Worm (Caenorhabditis elegans) whole organism, late embryonic: ENCODE results near the gene F54F2.6.
A peak's percentile ranks its signal among the peaks of the same experiment; 100 is the strongest.

Source experiments
- C38D4.7 ChIP-seq: fragments of 200-800 bp; sonication (Bioruptor generic); optimal IDR thresholded peaks from 2 replicates; lab custom pipeline; 2018; ENCODE audit warnings: mild to moderate bottlenecking, missing genetic modification characterization, moderate library complexity, missing compliant biosample characterization
- F13H6.1 ChIP-seq: sonication (generic microtip); optimal IDR thresholded peaks from 2 replicates; lab custom pipeline; 2016; ENCODE audit warnings: missing genetic modification characterization, missing compliant biosample characterization
- K02D7.2 ChIP-seq: sonication (generic microtip); optimal IDR thresholded peaks from 2 replicates; lab custom pipeline; 2017; ENCODE audit warnings: mild to moderate bottlenecking, missing genetic modification characterization, missing compliant biosample characterization
- ahr-1 ChIP-seq: sonication (generic microtip); optimal IDR thresholded peaks from 2 replicates; lab custom pipeline; 2016; ENCODE audit warnings: missing genetic modification characterization, missing compliant biosample characterization
- ama-1 ChIP-seq: fragments of 150-350 bp; optimal IDR thresholded peaks from 2 replicates; lab custom pipeline; 2014
- ceh-14 ChIP-seq: sonication (generic microtip); optimal IDR thresholded peaks from 2 replicates; lab custom pipeline; 2016; ENCODE audit warnings: missing genotype, missing genetic modification characterization, missing compliant biosample characterization
- ceh-18 ChIP-seq: sonication (generic microtip); optimal IDR thresholded peaks from 2 replicates; lab custom pipeline; 2016; ENCODE audit warnings: missing genetic modification characterization, missing compliant biosample characterization
- ceh-19 ChIP-seq: fragments of 200-800 bp; sonication (Bioruptor generic); optimal IDR thresholded peaks from 2 replicates; lab custom pipeline; 2018; ENCODE audit warnings: mild to moderate bottlenecking, missing genetic modification characterization, missing compliant biosample characterization
- ceh-2 ChIP-seq: sonication (generic microtip); optimal IDR thresholded peaks from 2 replicates; lab custom pipeline; 2016; ENCODE audit warnings: missing genotype, missing genetic modification characterization, missing compliant biosample characterization
- ceh-22 ChIP-seq: sonication (generic microtip); optimal IDR thresholded peaks from 2 replicates; lab custom pipeline; 2017; ENCODE audit warnings: missing biosample characterization, missing genetic modification characterization
- ceh-24 ChIP-seq: sonication (generic microtip); optimal IDR thresholded peaks from 2 replicates; lab custom pipeline; 2016; ENCODE audit warnings: mild to moderate bottlenecking, missing genetic modification characterization, missing compliant biosample characterization
- ceh-30 ChIP-seq: fragments of 150-350 bp; optimal IDR thresholded peaks from 2 replicates; lab custom pipeline; 2014; ENCODE audit warnings: missing biosample characterization, missing genetic modification characterization
- ceh-31 ChIP-seq: sonication (generic microtip); optimal IDR thresholded peaks from 2 replicates; lab custom pipeline; 2016; ENCODE audit warnings: missing genetic modification characterization, missing compliant biosample characterization
- ceh-34 ChIP-seq: sonication (generic microtip); optimal IDR thresholded peaks from 2 replicates; lab custom pipeline; 2016; ENCODE audit warnings: mild to moderate bottlenecking, missing genetic modification characterization, missing compliant biosample characterization
- ceh-45 ChIP-seq: fragments of 200-800 bp; sonication (Bioruptor generic); IDR thresholded peaks from 2 replicates; pipeline ENCODE4 v1.3.6; 2022; ENCODE audit warnings: missing genetic modification reagents, missing genetic modification characterization, missing compliant biosample characterization
- ceh-48 ChIP-seq: sonication (generic microtip); optimal IDR thresholded peaks from 2 replicates; lab custom pipeline; 2016; ENCODE audit warnings: missing genetic modification characterization, inconsistent platforms, missing compliant biosample characterization
- dmd-4 ChIP-seq: sonication (generic microtip); optimal IDR thresholded peaks from 2 replicates; lab custom pipeline; 2016; ENCODE audit warnings: borderline replicate concordance, missing genetic modification characterization, missing compliant biosample characterization
- elt-4 ChIP-seq: sonication (generic microtip); optimal IDR thresholded peaks from 2 replicates; lab custom pipeline; 2016; ENCODE audit warnings: missing genetic modification characterization, missing compliant biosample characterization
- ets-4 ChIP-seq: sonication (generic microtip); optimal IDR thresholded peaks from 2 replicates; lab custom pipeline; 2016; ENCODE audit warnings: missing genetic modification characterization, missing compliant biosample characterization
- eyg-1 ChIP-seq: sonication (generic microtip); optimal IDR thresholded peaks from 2 replicates; lab custom pipeline; 2016; ENCODE audit warnings: missing genotype, missing genetic modification characterization, missing compliant biosample characterization
- hlh-13 ChIP-seq: fragments of 200-800 bp; sonication (Bioruptor generic); optimal IDR thresholded peaks from 2 replicates; lab custom pipeline; 2018; ENCODE audit warnings: mild to moderate bottlenecking, missing genetic modification characterization, missing compliant biosample characterization
- hlh-15 ChIP-seq: sonication (generic microtip); optimal IDR thresholded peaks from 2 replicates; lab custom pipeline; 2016; ENCODE audit warnings: missing genetic modification characterization, missing compliant biosample characterization
- hlh-30 ChIP-seq: sonication (generic microtip); optimal IDR thresholded peaks from 2 replicates; lab custom pipeline; 2017; ENCODE audit warnings: antibody characterized with exemption, missing genetic modification characterization, missing compliant biosample characterization; ENCODE audit not compliant: insufficient read depth
- hlh-6 ChIP-seq: sonication (generic microtip); optimal IDR thresholded peaks from 2 replicates; lab custom pipeline; 2016; ENCODE audit warnings: missing genotype, missing genetic modification characterization, missing compliant biosample characterization
- hlh-8 ChIP-seq: sonication (generic microtip); optimal IDR thresholded peaks from 2 replicates; lab custom pipeline; 2016; ENCODE audit warnings: missing genotype, missing genetic modification characterization, missing compliant biosample characterization
- lim-6 ChIP-seq: sonication (generic microtip); optimal IDR thresholded peaks from 2 replicates; lab custom pipeline; 2016; ENCODE audit warnings: missing genetic modification characterization, missing compliant biosample characterization
- lin-11 ChIP-seq: fragments of 200-800 bp; sonication (Bioruptor generic); optimal IDR thresholded peaks from 2 replicates; lab custom pipeline; 2018; ENCODE audit warnings: mild to moderate bottlenecking, missing genetic modification characterization, missing compliant biosample characterization
- madf-2 ChIP-seq: sonication (generic microtip); optimal IDR thresholded peaks from 2 replicates; lab custom pipeline; 2017; ENCODE audit warnings: missing genetic modification characterization, missing compliant biosample characterization
- mec-3 ChIP-seq: sonication (generic microtip); optimal IDR thresholded peaks from 2 replicates; lab custom pipeline; 2016; ENCODE audit warnings: borderline replicate concordance, missing genetic modification characterization, missing compliant biosample characterization
- nfya-1 ChIP-seq: sonication (generic microtip); optimal IDR thresholded peaks from 2 replicates; lab custom pipeline; 2017; ENCODE audit warnings: missing genetic modification characterization, mild to moderate bottlenecking, missing compliant biosample characterization, antibody characterized with exemption, moderate library complexity
- nhr-11 ChIP-seq: fragments of 150-350 bp; optimal IDR thresholded peaks from 2 replicates; lab custom pipeline; 2014; ENCODE audit warnings: missing biosample characterization, missing genetic modification characterization
- npax-4 ChIP-seq: sonication (generic microtip); optimal IDR thresholded peaks from 2 replicates; lab custom pipeline; 2016; ENCODE audit warnings: missing genetic modification characterization, missing compliant biosample characterization
- odd-2 ChIP-seq: sonication (generic microtip); optimal IDR thresholded peaks from 2 replicates; lab custom pipeline; 2017; ENCODE audit warnings: antibody characterized with exemption, mild to moderate bottlenecking, missing genetic modification characterization, missing compliant biosample characterization
- pat-9 ChIP-seq: fragments of 200-800 bp; sonication (Bioruptor generic); optimal IDR thresholded peaks from 2 replicates; lab custom pipeline; 2018; ENCODE audit warnings: mild to moderate bottlenecking, missing genetic modification characterization, moderate library complexity, missing compliant biosample characterization
- pha-2 ChIP-seq: sonication (generic microtip); optimal IDR thresholded peaks from 2 replicates; lab custom pipeline; 2017; ENCODE audit warnings: mild to moderate bottlenecking, missing genetic modification characterization, missing compliant biosample characterization
- pqm-1 ChIP-seq: sonication (generic microtip); optimal IDR thresholded peaks from 2 replicates; lab custom pipeline; 2016; ENCODE audit warnings: missing genetic modification characterization, missing compliant biosample characterization
- pros-1 ChIP-seq: fragments of 150-350 bp; optimal IDR thresholded peaks from 2 replicates; lab custom pipeline; 2014; ENCODE audit warnings: missing biosample characterization, missing genetic modification reagents, missing genetic modification characterization
- ref-2 ChIP-seq: sonication (generic microtip); optimal IDR thresholded peaks from 2 replicates; lab custom pipeline; 2016; ENCODE audit warnings: missing genetic modification characterization, missing compliant biosample characterization
- rnt-1 ChIP-seq: sonication (generic microtip); optimal IDR thresholded peaks from 2 replicates; lab custom pipeline; 2016; ENCODE audit warnings: missing genetic modification characterization, missing compliant biosample characterization
- sdc-2 ChIP-seq: sonication (generic microtip); optimal IDR thresholded peaks from 2 replicates; lab custom pipeline; 2016; ENCODE audit warnings: missing genotype, missing genetic modification characterization, missing compliant biosample characterization
- sox-2 ChIP-seq: fragments of 200-800 bp; sonication (Bioruptor generic); IDR thresholded peaks from 2 replicates; pipeline ENCODE4 v1.3.6; 2022; ENCODE audit warnings: missing genetic modification reagents, missing genetic modification characterization, missing compliant biosample characterization
- sox-4 ChIP-seq: sonication (generic microtip); optimal IDR thresholded peaks from 2 replicates; lab custom pipeline; 2017; ENCODE audit warnings: mild to moderate bottlenecking, missing genetic modification characterization, inconsistent platforms, missing compliant biosample characterization
- unc-3 ChIP-seq, 2 experiments: fragments of 200-800 bp in 1 of 2; sonication (Bioruptor generic) in 1 of 2; sonication (generic microtip) in 1 of 2; conservative IDR thresholded peaks in 1 of 2; optimal IDR thresholded peaks in 1 of 2; 2 replicates each; pipeline versions ENCODE4 v1.3.6 to Lab custom; 2016 to 2022; ENCODE audit warnings: missing compliant biosample characterization in 2 of 2, missing genetic modification characterization in 2 of 2, missing genetic modification reagents in 1 of 2
- unc-86 ChIP-seq: sonication (generic microtip); optimal IDR thresholded peaks from 2 replicates; lab custom pipeline; 2016; ENCODE audit warnings: missing genetic modification characterization, missing compliant biosample characterization
- zip-5 ChIP-seq: sonication (generic microtip); optimal IDR thresholded peaks from 2 replicates; lab custom pipeline; 2016; ENCODE audit warnings: missing genetic modification characterization, missing compliant biosample characterization
- ztf-16 ChIP-seq: sonication (generic microtip); optimal IDR thresholded peaks from 2 replicates; lab custom pipeline; 2017; ENCODE audit warnings: missing genetic modification characterization, missing compliant biosample characterization

The F54F2.6 gene

DNA sequence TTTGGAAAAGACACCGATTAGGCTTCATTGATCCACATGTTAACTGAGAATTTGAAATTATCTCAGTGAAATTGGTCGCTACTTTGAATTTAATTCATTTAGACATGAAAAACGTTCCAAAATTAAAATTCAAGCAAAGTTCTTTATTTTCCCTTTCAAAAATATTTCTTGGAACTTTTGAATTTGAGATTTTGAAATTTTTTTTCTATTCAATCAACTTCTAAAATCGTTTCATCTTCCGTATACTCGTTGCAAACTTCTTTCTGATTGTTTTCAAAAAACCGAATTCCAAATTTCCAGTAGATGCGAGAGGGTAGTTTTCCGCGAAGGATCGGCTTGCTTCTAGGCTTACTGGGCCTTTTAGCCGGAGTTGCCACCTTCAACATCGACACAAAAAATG is 18.1 kb upstream of the F54F2.6 start, which contains the start of gene pat-2:
TSS of gene pat-2 (plus strand) at position 301 of the 400 bp plus-strand sequence.
- no peak for TF ChIP-seq zip-5 (tag; lab: Kevin White, UChicago)
- TF ChIP-seq ceh-48, result no peak
- TF ChIP-seq hlh-8 (tag; lab: Kevin White, UChicago), result no peak
- no peak for TF ChIP-seq pat-9 (tag; lab: Kevin White, UChicago)
- no peak for TF ChIP-seq sdc-2 (tag; lab: Kevin White, UChicago)
- no peak for TF ChIP-seq hlh-30 (tag; lab: Kevin White, UChicago)
- TF ChIP-seq odd-2 (tag; lab: Kevin White, UChicago), result no peak
- no peak for TF ChIP-seq pros-1 (tag; lab: Kevin White, UChicago)

ce11 chrIII:8815699-8816098 is 15.2 kb upstream of the F54F2.6 start:
- TF ChIP-seq ceh-18 (peak; percentile 70), nhr-11 (tag; lab: Kevin White, UChicago) (no peak), eyg-1 (tag; lab: Kevin White, UChicago) (no peak), npax-4 (no peak), ztf-16 (tag; lab: Kevin White, UChicago) (no peak), F13H6.1 (tag; lab: Kevin White, UChicago) (peak; percentile 5), zip-5 (tag; lab: Kevin White, UChicago) (no peak), ceh-19 (GFP tag; lab: Kevin White, UChicago) (no peak), ceh-31 (tag; lab: Kevin White, UChicago) (no peak), odd-2 (tag; lab: Kevin White, UChicago) (no peak), mec-3 (tag; lab: Kevin White, UChicago) (no peak), pha-2 (no peak), K02D7.2 (tag; lab: Kevin White, UChicago) (no peak), ref-2 (no peak), ceh-24 (no peak), hlh-30 (tag; lab: Kevin White, UChicago) (no peak), ceh-34 (tag; lab: Kevin White, UChicago) (peak; percentile 21), unc-3 (GFP tag; conservative IDR thresholded peaks at IDR 0.05; lab: Robert Waterston, UW) (no peak), unc-3 (tag; optimal IDR thresholded peaks at IDR 0.05; lab: Kevin White, UChicago) (no peak), dmd-4 (tag; lab: Kevin White, UChicago) (no peak), pqm-1 (tag; lab: Kevin White, UChicago) (no peak), hlh-15 (no peak), nfya-1 (tag; lab: Kevin White, UChicago) (peak; percentile 8), ceh-2 (no peak), rnt-1 (tag; lab: Kevin White, UChicago) (peak; percentile 62), unc-86 (tag; lab: Kevin White, UChicago) (no peak), pat-9 (tag; lab: Kevin White, UChicago) (no peak), sox-2 (GFP tag; lab: Robert Waterston, UW) (no peak), C38D4.7 (GFP tag; lab: Kevin White, UChicago) (no peak), ceh-30 (tag; lab: Kevin White, UChicago) (no peak), elt-4 (no peak), hlh-13 (GFP tag; lab: Kevin White, UChicago) (no peak), hlh-6 (no peak), ahr-1 (no peak), ceh-45 (GFP tag; lab: Robert Waterston, UW) (no peak), pros-1 (tag; lab: Kevin White, UChicago) (no peak), sox-4 (tag; lab: Kevin White, UChicago) (no peak), ama-1 (lab: Kevin White, UChicago) (no peak), ets-4 (tag; lab: Kevin White, UChicago) (no peak), madf-2 (tag; lab: Kevin White, UChicago) (no peak), ceh-14 (tag; lab: Kevin White, UChicago) (no peak), lim-6 (tag; lab: Kevin White, UChicago) (no peak), lin-11 (tag; lab: Kevin White, UChicago) (no peak), ceh-22 (tag; lab: Kevin White, UChicago) (no peak)
